Worm (Caenorhabditis elegans): ENCODE results near the gene glod-4.

glod-4 gene

DNA sequence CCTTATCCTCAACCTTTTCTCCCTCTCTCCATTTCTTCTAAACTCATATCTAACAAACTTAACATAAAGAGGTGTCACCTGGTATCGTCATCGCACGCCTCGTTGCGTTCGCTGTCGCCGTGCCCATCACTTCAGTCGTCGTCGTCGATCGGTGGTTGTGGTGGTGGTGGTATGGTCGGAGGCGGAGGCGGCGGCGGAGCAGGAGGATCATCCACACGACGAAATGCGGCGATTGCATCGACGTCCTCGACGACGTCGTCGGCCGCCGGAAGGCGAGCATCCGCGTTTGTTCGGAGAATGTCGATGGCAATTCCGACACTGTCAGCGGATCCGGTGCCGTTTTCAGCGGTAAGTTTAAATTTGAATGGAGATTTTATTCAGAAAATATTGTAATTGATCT, 19.3 kb upstream of the glod-4 start:
- TF ChIP-seq pat-9 (tag; optimal IDR thresholded peaks at IDR 0.05) = no peak
- TF ChIP-seq tbx-7 (tag; optimal IDR thresholded peaks at IDR 0.05) = no peak
- TF ChIP-seq ceh-9 (tag; optimal IDR thresholded peaks at IDR 0.05) = no peak
- no peak for TF ChIP-seq dmd-4 (tag; optimal IDR thresholded peaks at IDR 0.05; ENCODE audit: borderline replicate concordance)
- TF ChIP-seq ceh-22 (tag; optimal IDR thresholded peaks at IDR 0.05) = no peak
- no peak for TF ChIP-seq ceh-2 (tag; optimal IDR thresholded peaks at IDR 0.05)
- TF ChIP-seq eyg-1 (tag; optimal IDR thresholded peaks at IDR 0.05) = no peak
- no peak for TF ChIP-seq syd-9 (tag; optimal IDR thresholded peaks at IDR 0.05)
- no peak for TF ChIP-seq pag-3 (tag; optimal IDR thresholded peaks at IDR 0.05; ENCODE audit: borderline replicate concordance)
- no peak for TF ChIP-seq ceh-19 (GFP tag; optimal IDR thresholded peaks at IDR 0.05)
- no peak for TF ChIP-seq fkh-6 (tag; optimal IDR thresholded peaks at IDR 0.05)
- TF ChIP-seq elt-4 (tag; optimal IDR thresholded peaks at IDR 0.05) = no peak
- no peak for TF ChIP-seq K02D7.2 (tag; optimal IDR thresholded peaks at IDR 0.05)
- no peak for TF ChIP-seq ceh-30 (tag; optimal IDR thresholded peaks at IDR 0.05)
- no peak for TF ChIP-seq hlh-13 (GFP tag; optimal IDR thresholded peaks at IDR 0.05)

DNA sequence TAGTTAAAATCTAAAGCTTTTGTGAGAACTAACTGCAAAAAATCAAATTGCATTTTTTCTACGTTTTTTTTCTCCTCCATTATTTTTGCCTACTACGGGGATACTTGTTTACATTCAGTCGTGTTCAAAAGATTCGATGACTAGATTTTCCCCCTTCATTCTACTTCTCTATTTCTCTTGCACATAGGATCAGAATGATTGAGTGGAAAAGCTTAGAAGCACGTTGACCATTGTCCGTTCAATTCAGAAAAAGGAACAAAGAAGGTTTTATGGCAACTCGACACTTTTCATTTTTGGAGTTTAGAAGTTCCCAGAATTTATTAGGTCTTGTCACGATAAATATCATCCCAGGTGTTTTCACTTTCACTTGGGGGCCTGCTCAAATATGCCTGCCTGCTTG, 16.2 kb upstream of the glod-4 start:
- TF ChIP-seq lin-11 (tag; optimal IDR thresholded peaks at IDR 0.05) (no peak), npax-4 (tag; optimal IDR thresholded peaks at IDR 0.05) (no peak), madf-2 (tag; optimal IDR thresholded peaks at IDR 0.05) (no peak)

DNA sequence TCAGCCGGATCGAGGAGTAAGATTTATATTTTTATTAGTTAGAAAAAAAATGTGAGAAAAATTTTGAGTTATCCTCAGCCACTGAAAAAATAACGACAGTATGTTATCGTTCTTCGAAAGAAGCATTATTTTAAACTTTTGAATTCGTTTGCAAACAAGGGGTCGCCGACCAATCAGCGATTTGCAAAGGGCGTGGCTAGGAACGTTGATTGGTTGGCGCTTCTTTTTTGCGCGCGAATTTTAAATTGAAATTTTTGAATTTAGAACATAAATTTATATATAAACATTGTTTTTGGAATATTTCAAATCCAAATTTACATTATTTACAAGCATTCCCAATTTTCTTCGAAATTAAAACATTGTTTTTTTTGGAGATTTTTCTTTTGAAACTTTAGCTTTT, 10.2 kb upstream of the glod-4 start:
- TF ChIP-seq odd-2 (tag; optimal IDR thresholded peaks at IDR 0.05) (no peak), npax-4 (tag; optimal IDR thresholded peaks at IDR 0.05) (no peak), C38D4.7 (GFP tag; optimal IDR thresholded peaks at IDR 0.05) (no peak), nfya-1 (tag; optimal IDR thresholded peaks at IDR 0.05) (peak; percentile 79), pha-2 (tag; optimal IDR thresholded peaks at IDR 0.05) (no peak), ceh-6 (GFP tag; optimal IDR thresholded peaks at IDR 0.05) (no peak), pha-4 (tag; optimal IDR thresholded peaks at IDR 0.05) (no peak), gmeb-2 (tag; optimal IDR thresholded peaks at IDR 0.05) (no peak), dve-1 (tag; optimal IDR thresholded peaks at IDR 0.05) (no peak)

DNA sequence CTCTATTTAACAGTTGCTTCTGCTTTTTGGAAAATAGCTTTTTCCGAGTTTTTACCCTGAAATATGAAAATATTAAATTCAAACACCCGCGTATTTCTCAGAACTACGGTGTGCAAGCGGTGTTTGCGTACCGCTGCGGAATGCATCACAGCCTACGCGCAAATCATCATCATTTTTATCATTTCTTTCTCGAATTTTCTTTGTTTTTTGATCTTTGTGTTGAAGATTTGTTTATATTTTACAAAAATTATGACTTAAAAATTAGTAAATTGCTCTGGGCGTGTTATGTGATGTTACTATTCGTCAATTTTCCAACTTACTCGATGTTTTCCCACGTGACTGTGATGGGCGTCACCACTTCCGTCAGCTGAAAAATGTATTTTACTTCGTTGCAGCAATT, 2.5 kb upstream of the glod-4 start:
- TF ChIP-seq unc-55 (GFP tag; optimal IDR thresholded peaks at IDR 0.05) (peak; percentile 74), ceh-30 (tag; optimal IDR thresholded peaks at IDR 0.05) (peak; percentile 62), elt-4 (tag; optimal IDR thresholded peaks at IDR 0.05) (no peak), unc-42 (tag; optimal IDR thresholded peaks at IDR 0.05) (no peak), ceh-31 (tag; optimal IDR thresholded peaks at IDR 0.05) (peak; percentile 15), nfya-1 (tag; optimal IDR thresholded peaks at IDR 0.05) (peak; percentile 81), hlh-15 (tag; optimal IDR thresholded peaks at IDR 0.05) (no peak), elt-2 (tag; optimal IDR thresholded peaks at IDR 0.05) (peak; percentile 36), unc-86 (tag; optimal IDR thresholded peaks at IDR 0.05) (peak; percentile 23), tbx-2 (tag; optimal IDR thresholded peaks at IDR 0.05) (peak; percentile 5), ceh-18 (tag; optimal IDR thresholded peaks at IDR 0.05) (peak; percentile 15), hlh-30 (tag; optimal IDR thresholded peaks at IDR 0.05; ENCODE audit: insufficient read depth) (peak; percentile 1)

DNA sequence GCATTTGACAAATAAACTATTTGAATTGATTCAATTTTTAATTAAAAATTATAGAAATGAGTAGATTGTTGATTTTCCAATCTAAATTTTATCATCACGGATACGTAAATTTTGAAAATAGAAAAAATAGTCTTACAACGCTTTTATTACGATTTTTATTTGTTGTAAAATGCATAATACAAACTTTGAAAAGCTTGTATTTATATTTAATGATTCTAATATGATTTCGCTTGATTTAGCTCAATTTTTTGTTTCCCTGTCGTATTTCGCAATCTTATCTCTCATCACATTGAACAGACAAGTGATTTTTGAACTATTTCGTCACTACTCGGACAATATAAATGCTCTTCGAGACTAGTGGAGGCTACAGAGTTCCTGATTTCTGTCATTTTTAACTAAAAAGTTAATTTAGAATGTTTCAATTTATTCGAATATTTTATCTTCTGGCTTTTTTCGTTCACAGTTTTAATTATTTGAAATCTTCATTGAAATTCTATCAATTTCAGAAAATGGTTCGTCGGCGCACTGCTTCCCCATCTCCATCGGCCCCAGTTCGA, 1.8 kb upstream of the glod-4 start, which contains the start of the genes wht-3 and har-1:
Gene wht-3 (minus strand): TSS at position 51 of the 557 bp plus-strand sequence.
Gene har-1 (plus strand): TSS at position 507 of the 557 bp plus-strand sequence.
- TF ChIP-seq K02D7.2 (tag; optimal IDR thresholded peaks at IDR 0.05) (no peak), pha-2 (tag; optimal IDR thresholded peaks at IDR 0.05) (no peak), nhr-11 (tag; optimal IDR thresholded peaks at IDR 0.05) (no peak), lim-6 (tag; optimal IDR thresholded peaks at IDR 0.05) (no peak), syd-9 (tag; optimal IDR thresholded peaks at IDR 0.05) (no peak), dve-1 (tag; optimal IDR thresholded peaks at IDR 0.05) (no peak), pros-1 (tag; optimal IDR thresholded peaks at IDR 0.05) (no peak), elt-2 (tag; optimal IDR thresholded peaks at IDR 0.05) (no peak)
